Fruit fly (Drosophila melanogaster) whole organism, pupa: ENCODE results near the gene NijA.
A peak's percentile ranks its signal among the peaks of the same experiment; 100 is the strongest.

Source experiments
- CG10348 ChIP-seq: fragments of 200-800 bp; sonication (Bioruptor generic); IDR thresholded peaks from 2 replicates; pipeline ENCODE4 v1.3.6; 2022; ENCODE audit warnings: missing biosample characterization, missing genetic modification characterization
- CG12605 ChIP-seq: fragments of 200-800 bp; sonication (Bioruptor generic); IDR thresholded peaks from 2 replicates; pipeline ENCODE4 v1.3.6; 2022; ENCODE audit warnings: missing biosample characterization, missing genetic modification characterization
- CG13204 ChIP-seq: fragments of 200-800 bp; sonication (Bioruptor generic); optimal IDR thresholded peaks from 2 replicates; lab custom pipeline; 2018; ENCODE audit warnings: missing biosample characterization, mild to moderate bottlenecking, missing genetic modification characterization, moderate library complexity
- CG14655 ChIP-seq: fragments of 200-800 bp; sonication (Bioruptor generic); optimal IDR thresholded peaks from 3 replicates; lab custom pipeline; 2017; ENCODE audit warnings: mild to moderate bottlenecking, missing biosample characterization, missing genetic modification reagents, missing genetic modification characterization
- CG15710 ChIP-seq: fragments of 200-800 bp; sonication (Bioruptor generic); optimal IDR thresholded peaks from 2 replicates; lab custom pipeline; 2018; ENCODE audit warnings: missing biosample characterization, mild to moderate bottlenecking, missing genetic modification characterization, moderate library complexity
- CG17806 ChIP-seq: fragments of 200-800 bp; sonication (Bioruptor generic); optimal IDR thresholded peaks from 2 replicates; lab custom pipeline; 2018; ENCODE audit warnings: missing biosample characterization, mild to moderate bottlenecking, missing genetic modification characterization, moderate library complexity
- CG32121 ChIP-seq: fragments of 200-800 bp; sonication (Bioruptor generic); IDR thresholded peaks from 2 replicates; pipeline ENCODE4 v1.3.6; 2022; ENCODE audit warnings: missing biosample characterization, missing genetic modification characterization
- CG34367 ChIP-seq: fragments of 200-800 bp; sonication (Bioruptor generic); optimal IDR thresholded peaks from 2 replicates; lab custom pipeline; 2018; ENCODE audit warnings: missing biosample characterization, mild to moderate bottlenecking, missing genetic modification characterization
- CG4496 ChIP-seq: fragments of 200-800 bp; sonication (Bioruptor generic); IDR thresholded peaks from 3 replicates; pipeline ENCODE4 v1.3.6; 2022; ENCODE audit warnings: missing biosample characterization, missing genetic modification characterization
- CG8159 ChIP-seq: fragments of 200-800 bp; sonication (Bioruptor generic); optimal IDR thresholded peaks from 3 replicates; lab custom pipeline; 2018; ENCODE audit warnings: missing biosample characterization, mild to moderate bottlenecking, missing genetic modification characterization, moderate library complexity
- CG8301 ChIP-seq: fragments of 200-800 bp; sonication (Bioruptor generic); optimal IDR thresholded peaks from 2 replicates; lab custom pipeline; 2018; ENCODE audit warnings: missing biosample characterization, mild to moderate bottlenecking, missing genetic modification characterization
- CG9948 ChIP-seq: fragments of 200-800 bp; sonication (Bioruptor generic); optimal IDR thresholded peaks from 2 replicates; lab custom pipeline; 2018; ENCODE audit warnings: missing biosample characterization, mild to moderate bottlenecking, missing genetic modification characterization, moderate library complexity
- D1 ChIP-seq: fragments of 200-800 bp; sonication (Bioruptor generic); optimal IDR thresholded peaks from 2 replicates; lab custom pipeline; 2018; ENCODE audit warnings: missing biosample characterization, mild to moderate bottlenecking, missing genetic modification characterization, moderate library complexity
- EcR ChIP-seq: fragments of 200-800 bp; sonication (Bioruptor generic); optimal IDR thresholded peaks from 3 replicates; lab custom pipeline; 2019; ENCODE audit warnings: missing biosample characterization, missing genetic modification characterization, mild to moderate bottlenecking, moderate library complexity, missing genetic modification reagents
- Ets98B ChIP-seq: fragments of 200-800 bp; sonication (Bioruptor generic); IDR thresholded peaks from 2 replicates; pipeline ENCODE4 v1.3.6; 2022; ENCODE audit warnings: missing biosample characterization, missing genetic modification characterization
- Pif1A ChIP-seq: fragments of 200-800 bp; sonication (Bioruptor generic); optimal IDR thresholded peaks from 3 replicates; lab custom pipeline; 2016; ENCODE audit warnings: missing biosample characterization, missing genetic modification characterization
- Pif1B ChIP-seq: fragments of 200-800 bp; sonication (Bioruptor generic); optimal IDR thresholded peaks from 3 replicates; lab custom pipeline; 2016; ENCODE audit warnings: missing biosample characterization, missing genetic modification characterization
- Snoo ChIP-seq: fragments of 200-800 bp; sonication (Bioruptor generic); optimal IDR thresholded peaks from 3 replicates; lab custom pipeline; 2017; ENCODE audit warnings: missing biosample characterization, mild to moderate bottlenecking, missing genetic modification characterization, inconsistent platforms
- fd96Ca ChIP-seq: fragments of 200-800 bp; sonication (Bioruptor generic); IDR thresholded peaks from 3 replicates; pipeline ENCODE4 v1.3.6; 2022; ENCODE audit warnings: missing biosample characterization, missing genetic modification characterization
- gl ChIP-seq: fragments of 200-800 bp; sonication (Bioruptor generic); optimal IDR thresholded peaks from 2 replicates; lab custom pipeline; 2018; ENCODE audit warnings: missing biosample characterization, mild to moderate bottlenecking, missing genetic modification characterization
- rn ChIP-seq: fragments of 200-800 bp; sonication (Bioruptor generic); IDR thresholded peaks from 2 replicates; pipeline ENCODE4 v1.3.6; 2022; ENCODE audit warnings: missing biosample characterization, missing genetic modification characterization

NijA gene

DNA sequence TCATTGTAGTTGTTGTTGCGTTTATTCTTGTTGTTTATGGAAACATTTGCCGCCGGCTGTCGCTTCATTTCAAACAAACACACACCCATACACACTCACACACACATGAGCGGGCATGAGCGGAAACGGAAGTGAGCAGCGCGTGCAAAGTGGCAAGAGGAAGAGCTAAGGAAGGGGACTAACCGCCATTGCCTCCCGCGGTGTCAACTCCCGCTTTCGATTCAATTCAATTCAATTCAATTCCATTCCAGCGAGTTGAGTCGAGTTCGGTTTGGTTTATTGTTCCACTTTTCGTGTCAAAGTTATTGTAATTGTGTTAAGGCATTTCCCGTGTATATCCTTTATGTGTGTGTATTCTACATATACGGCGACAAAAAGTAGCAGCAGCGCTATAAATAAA lies 37.9 kb upstream of the NijA start:
- TF ChIP-seq CG15710 (tag; lab: Kevin White, UChicago) (no peak), CG4496 (GFP tag; lab: Robert Waterston, UW) (peak; percentile 47; the same call in 2 of the 3 replicates)

DNA sequence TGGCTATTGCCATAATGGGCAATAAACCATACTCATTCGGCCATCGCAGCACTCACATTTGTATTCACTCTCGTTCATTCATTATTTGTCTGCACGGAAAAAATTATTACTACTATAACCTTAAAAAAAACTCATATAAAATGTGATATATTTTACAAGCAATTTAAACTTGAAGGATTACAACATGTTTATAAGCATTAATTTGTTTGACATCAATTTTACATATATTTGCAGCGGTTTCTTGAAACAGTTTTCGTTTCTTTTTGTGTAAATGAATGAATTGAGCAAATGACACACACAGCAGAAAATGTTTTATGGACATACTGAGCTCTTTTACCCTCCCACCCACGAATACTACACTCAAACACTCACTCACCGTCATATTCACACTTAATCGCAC lies 36.8 kb upstream of the NijA start:
- TF ChIP-seq CG8159 (no peak), CG13204 (no peak), CG9948 (no peak), CG12605 (no peak), rn (GFP tag; lab: Robert Waterston, UW) (no peak), Snoo (tag; lab: Kevin White, UChicago) (no peak), CG32121 (GFP tag; lab: Robert Waterston, UW) (no peak)

DNA sequence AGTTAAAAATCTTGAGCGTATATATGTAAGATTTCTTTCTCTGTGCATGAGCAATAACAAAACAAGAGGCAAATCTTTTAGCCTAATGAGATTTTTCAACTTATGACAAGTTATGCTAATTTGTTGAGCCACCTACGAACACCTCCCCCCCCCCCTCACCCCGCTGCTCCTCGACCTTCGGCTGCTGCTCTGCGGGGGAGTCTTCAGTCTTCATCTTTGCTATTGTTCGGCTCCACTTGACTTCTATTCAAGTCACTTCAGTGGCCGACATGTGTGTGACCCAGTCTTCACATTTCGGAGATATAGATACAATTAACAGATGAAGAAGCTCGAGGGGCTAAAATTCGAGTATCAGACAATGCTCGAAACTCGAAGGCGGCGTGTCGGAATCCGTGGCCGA lies 35.4 kb upstream of the NijA start:
- TF ChIP-seq D1 (tag; lab: Kevin White, UChicago) (no peak), Ets98B (GFP tag; lab: Robert Waterston, UW) (no peak), Pif1A (GFP tag; lab: Kevin White, UChicago) (no peak), CG17806 (tag; lab: Kevin White, UChicago) (no peak), Snoo (tag; lab: Kevin White, UChicago) (no peak), CG13204 (no peak), CG14655 (GFP tag; lab: Kevin White, UChicago) (no peak), EcR (no peak), CG9948 (no peak), fd96Ca (GFP tag; lab: Robert Waterston, UW) (no peak), gl (tag; lab: Kevin White, UChicago) (no peak), CG4496 (GFP tag; lab: Robert Waterston, UW) (no peak), Pif1B (no peak), CG32121 (GFP tag; lab: Robert Waterston, UW) (no peak), rn (GFP tag; lab: Robert Waterston, UW) (no peak)

DNA sequence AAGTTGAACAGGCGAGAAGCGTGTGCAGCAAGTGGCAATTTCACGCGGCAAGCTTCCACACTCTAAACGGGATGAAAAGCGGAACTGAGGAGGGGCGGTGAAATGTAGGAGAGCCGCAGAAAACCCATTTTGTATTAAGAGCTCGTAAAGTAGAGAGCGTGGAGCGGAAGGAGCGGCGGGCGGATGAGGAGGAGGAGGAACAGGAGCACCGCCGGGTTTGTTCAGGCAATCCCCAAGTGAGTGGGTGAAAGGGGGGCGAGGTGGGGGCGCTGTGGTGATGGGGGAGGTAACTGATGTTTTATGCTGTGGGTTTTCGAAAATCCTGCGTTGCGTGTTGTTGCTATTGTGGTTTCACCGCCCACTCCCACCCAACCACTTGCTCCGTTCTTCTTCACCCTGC lies 30.4 kb upstream of the NijA start:
- no peak for TF ChIP-seq CG9948
- TF ChIP-seq CG13204 = no peak
- no peak for TF ChIP-seq CG12605
- TF ChIP-seq Snoo (tag; lab: Kevin White, UChicago) = no peak
- no peak for TF ChIP-seq Pif1B
- TF ChIP-seq CG32121 (GFP tag; lab: Robert Waterston, UW) = no peak
- no peak for TF ChIP-seq Pif1A (GFP tag; lab: Kevin White, UChicago)
- TF ChIP-seq D1 (tag; lab: Kevin White, UChicago) = no peak
- TF ChIP-seq CG14655 (GFP tag; lab: Kevin White, UChicago) = no peak
- TF ChIP-seq CG10348 (GFP tag; lab: Robert Waterston, UW) = no peak
- no peak for TF ChIP-seq CG15710 (tag; lab: Kevin White, UChicago)

DNA sequence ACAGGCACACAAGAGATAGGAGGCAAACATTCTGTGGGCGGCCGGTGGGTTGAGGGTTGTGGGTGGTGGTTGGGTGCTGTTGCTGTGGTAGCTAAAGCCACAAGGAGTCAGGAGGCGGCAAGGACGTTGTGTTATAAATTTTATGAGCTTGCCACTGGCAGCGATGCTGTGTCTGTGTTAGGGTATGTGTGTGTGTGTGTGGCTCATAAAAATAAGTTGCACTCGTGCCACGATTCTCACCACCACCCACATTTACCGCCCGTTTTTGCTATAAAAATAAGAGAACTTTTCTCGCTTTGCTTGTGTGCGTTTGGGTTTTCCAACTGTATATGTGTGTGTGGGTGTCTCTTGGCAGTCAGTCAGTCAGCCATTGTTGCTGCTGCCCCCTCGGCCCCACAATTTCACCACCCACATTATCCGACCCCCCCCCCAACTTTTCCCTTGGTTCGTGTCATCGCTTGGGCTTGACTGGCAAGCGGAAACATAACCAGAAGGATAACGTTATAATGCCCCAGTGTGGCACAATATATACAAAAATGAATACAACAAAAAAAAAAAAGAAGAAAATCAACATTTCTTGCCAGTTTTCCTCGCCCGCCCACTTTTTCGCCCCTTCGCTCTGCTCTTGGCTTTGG lies 28.2 kb upstream of the NijA start:
- TF ChIP-seq CG4496 (GFP tag; lab: Robert Waterston, UW) (0 out of 3 replicates have a peak, but pooled peaks have one; percentile 10), CG8301 (tag; lab: Kevin White, UChicago) (no peak)

DNA sequence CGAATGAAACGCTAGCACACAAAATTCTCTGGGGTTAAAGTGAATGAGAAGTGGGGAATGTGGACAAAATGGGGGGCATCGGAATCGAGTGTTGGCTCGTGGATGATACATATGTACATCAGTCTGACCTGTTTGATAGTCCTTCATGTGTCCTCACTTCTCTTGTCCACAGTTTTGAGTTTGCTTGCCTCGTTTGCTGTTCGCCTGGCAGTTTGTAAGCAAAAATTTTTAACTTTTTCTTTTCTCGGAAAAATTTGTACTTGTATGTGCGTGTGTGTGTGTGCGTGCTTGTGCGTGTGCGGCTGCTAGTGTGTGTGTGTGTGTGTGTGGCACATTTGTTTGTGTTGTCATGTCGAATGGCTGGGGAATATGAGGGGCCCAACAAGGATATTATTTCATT lies 26.9 kb upstream of the NijA start:
- TF ChIP-seq CG12605 (no peak), CG8301 (tag; lab: Kevin White, UChicago) (no peak), EcR (no peak), CG9948 (no peak), CG10348 (GFP tag; lab: Robert Waterston, UW) (no peak), CG8159 (no peak), CG32121 (GFP tag; lab: Robert Waterston, UW) (no peak)

DNA sequence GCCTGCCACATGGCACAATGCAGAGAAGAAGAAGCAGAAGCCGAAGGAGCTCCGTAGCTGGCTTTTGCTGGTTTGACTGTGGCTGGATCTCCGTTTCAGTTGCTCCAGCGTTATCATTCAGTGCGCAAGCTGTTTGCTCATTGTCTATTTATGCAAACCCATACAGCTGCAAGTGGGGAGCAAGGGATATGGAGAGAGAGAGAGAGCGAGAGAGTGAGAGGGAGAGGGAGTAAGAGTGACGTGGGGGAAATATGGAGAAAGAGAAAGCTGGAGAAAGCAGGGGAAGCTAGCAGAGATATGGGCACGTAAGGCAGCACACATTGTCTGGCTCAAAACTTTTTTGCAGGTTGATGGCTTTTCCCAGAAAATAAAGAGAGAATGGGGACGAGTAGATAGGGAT lies 25.9 kb upstream of the NijA start:
- TF ChIP-seq CG15710 (tag; lab: Kevin White, UChicago) (no peak), CG8159 (no peak), EcR (no peak), CG8301 (tag; lab: Kevin White, UChicago) (no peak), CG14655 (GFP tag; lab: Kevin White, UChicago) (no peak), D1 (tag; lab: Kevin White, UChicago) (no peak), Ets98B (GFP tag; lab: Robert Waterston, UW) (no peak), Pif1B (no peak), rn (GFP tag; lab: Robert Waterston, UW) (no peak), Snoo (tag; lab: Kevin White, UChicago) (no peak), CG34367 (tag; lab: Kevin White, UChicago) (no peak), CG12605 (no peak), fd96Ca (GFP tag; lab: Robert Waterston, UW) (no peak), CG10348 (GFP tag; lab: Robert Waterston, UW) (no peak), gl (tag; lab: Kevin White, UChicago) (no peak)
